Worm (Caenorhabditis elegans): ENCODE results near the gene F41F3.1.
A peak's percentile ranks its signal among the peaks of the same experiment; 100 is the strongest.

Gene F41F3.1

ce11 chrV:4681670-4682069, 27.3 kb downstream of the F41F3.1 start, which contains the start of gene K03B4.4:
TSS of gene K03B4.4 (plus strand) at chrV:4681970.
- TF ChIP-seq cnd-1 (tag; optimal IDR thresholded peaks at IDR 0.05) = no peak
- no peak for TF ChIP-seq sem-2 (GFP tag; optimal IDR thresholded peaks at IDR 0.05)
- TF ChIP-seq sptf-1 (tag; optimal IDR thresholded peaks at IDR 0.05) = no peak
- no peak for TF ChIP-seq unc-62 (GFP tag; optimal IDR thresholded peaks at IDR 0.05)

DNA sequence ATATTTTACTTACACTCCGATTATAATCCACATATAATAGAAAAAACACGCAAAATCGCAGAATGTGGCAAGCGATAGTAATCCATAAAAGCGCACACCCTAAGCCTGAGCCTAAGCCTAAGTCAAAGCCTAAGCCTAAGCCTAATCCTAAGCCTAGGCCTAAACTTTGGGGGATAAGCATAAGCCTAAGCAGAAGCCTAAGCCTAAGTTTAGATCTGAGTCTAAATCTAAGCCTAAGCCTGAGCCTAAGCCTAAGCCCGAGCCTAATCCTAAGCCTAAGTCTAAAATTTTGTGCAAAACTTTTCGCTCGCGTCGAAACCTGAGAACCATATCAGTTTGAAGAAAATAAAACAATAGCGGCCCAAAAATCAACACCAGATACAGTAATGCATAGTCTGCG, 29.8 kb downstream of the F41F3.1 start:
- TF ChIP-seq elt-3 (tag; optimal IDR thresholded peaks at IDR 0.05) = no peak
- TF ChIP-seq elt-1 (tag; optimal IDR thresholded peaks at IDR 0.05; ENCODE audit: borderline replicate concordance, insufficient read depth) = no peak
- no peak for TF ChIP-seq drap-1 (GFP tag; optimal IDR thresholded peaks at IDR 0.05)
- no peak for TF ChIP-seq hlh-1 (tag; optimal IDR thresholded peaks at IDR 0.05)
- no peak for TF ChIP-seq flh-1 (GFP tag; optimal IDR thresholded peaks at IDR 0.05)
- TF ChIP-seq nhr-76 (tag; optimal IDR thresholded peaks at IDR 0.05) = no peak

DNA sequence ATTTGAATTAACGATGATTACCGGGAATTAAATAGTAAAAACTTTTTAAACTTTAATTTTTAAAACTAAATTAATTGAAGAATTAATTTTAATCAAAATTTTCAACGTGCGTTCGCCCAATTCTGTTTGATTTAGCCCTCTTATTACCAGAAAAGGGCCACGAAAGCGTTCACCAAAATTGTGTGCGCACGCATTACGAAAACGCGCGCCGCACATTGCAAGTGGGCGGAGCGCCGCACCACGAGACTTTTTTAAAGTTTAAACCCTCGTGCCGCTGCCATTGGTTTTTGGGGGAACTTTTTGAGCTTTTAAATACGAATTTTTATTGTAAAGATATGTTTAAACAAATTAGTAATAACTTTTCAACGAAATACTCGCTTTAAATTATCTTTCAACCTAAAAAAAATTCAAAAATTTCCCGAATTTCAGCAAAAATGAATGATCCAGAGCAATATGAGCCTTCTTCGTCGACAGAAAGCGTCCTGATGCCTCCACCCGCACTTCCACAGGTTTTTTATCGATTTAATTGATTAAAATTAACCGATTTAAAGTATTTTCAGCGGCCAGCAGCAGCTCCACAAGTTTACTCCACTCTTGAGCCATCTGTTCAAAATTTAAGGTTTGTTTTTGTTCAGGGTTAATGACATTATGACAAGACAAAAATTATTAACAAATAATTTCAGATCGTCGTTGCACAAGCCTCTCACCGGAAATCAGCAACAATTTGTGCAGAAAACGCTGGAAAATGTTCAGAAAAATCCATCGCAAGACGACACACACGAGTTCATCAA, 32.5 kb downstream of the F41F3.1 start, which contains the start of gene taf-10:
Gene taf-10, plus strand, starts transcription at position 424 of the 791 bp plus-strand sequence.
- peak; percentile 1 for TF ChIP-seq hlh-1 (tag; optimal IDR thresholded peaks at IDR 0.05)
- no peak for TF ChIP-seq M03D4.4 (tag; optimal IDR thresholded peaks at IDR 0.05)
- TF ChIP-seq ceh-43 (GFP tag; optimal IDR thresholded peaks at IDR 0.05) = no peak
- no peak for TF ChIP-seq drap-1 (GFP tag; optimal IDR thresholded peaks at IDR 0.05)
- peak; percentile 19 for TF ChIP-seq mep-1 (tag; optimal IDR thresholded peaks at IDR 0.05)
- no peak for TF ChIP-seq lin-32 (GFP tag; optimal IDR thresholded peaks at IDR 0.05)
- TF ChIP-seq unc-120 (tag; optimal IDR thresholded peaks at IDR 0.05; ENCODE audit: poor library complexity, severe bottlenecking) = peak; percentile 75
- peak; percentile 47 for TF ChIP-seq sptf-1 (tag; optimal IDR thresholded peaks at IDR 0.05)
- peak; percentile 27 for TF ChIP-seq nhr-237 (tag; optimal IDR thresholded peaks at IDR 0.05)
- peak; percentile 7 for TF ChIP-seq ces-1 (GFP tag; optimal IDR thresholded peaks at IDR 0.05)
- TF ChIP-seq nhr-2 (tag; optimal IDR thresholded peaks at IDR 0.05) = peak; percentile 8

- TF ChIP-seq unc-120 (tag; optimal IDR thresholded peaks at IDR 0.05; ENCODE audit: poor library complexity, severe bottlenecking) (no peak), ceh-39 (tag; optimal IDR thresholded peaks at IDR 0.05) (no peak), cnd-1 (tag; optimal IDR thresholded peaks at IDR 0.05) (no peak), snpc-4 (tag; optimal IDR thresholded peaks at IDR 0.05) (no peak), flh-1 (GFP tag; optimal IDR thresholded peaks at IDR 0.05) (no peak), ces-1 (GFP tag; optimal IDR thresholded peaks at IDR 0.05) (no peak), nhr-76 (tag; optimal IDR thresholded peaks at IDR 0.05) (no peak), sptf-1 (tag; optimal IDR thresholded peaks at IDR 0.05) (no peak), mep-1 (tag; optimal IDR thresholded peaks at IDR 0.05) (no peak), sem-2 (GFP tag; optimal IDR thresholded peaks at IDR 0.05) (no peak)
Measured at ce11 chrV:4687944-4688505, 33.7 kb downstream of the F41F3.1 start, which contains the start of gene K03B4.2. TSS of gene K03B4.2 (plus strand) at chrV:4687994.

ce11 chrV:4689234-4689633, 34.9 kb downstream of the F41F3.1 start, which contains the start of gene K03B4.1:
TSS of gene K03B4.1 (plus strand) at chrV:4689330.
- TF ChIP-seq elt-1 (tag; optimal IDR thresholded peaks at IDR 0.05; ENCODE audit: borderline replicate concordance, insufficient read depth) (no peak), hlh-1 (tag; optimal IDR thresholded peaks at IDR 0.05) (no peak), nhr-12 (tag; optimal IDR thresholded peaks at IDR 0.05) (no peak), lsy-2 (tag; optimal IDR thresholded peaks at IDR 0.05) (no peak), tbx-8 (GFP tag; optimal IDR thresholded peaks at IDR 0.05) (no peak), elt-3 (tag; optimal IDR thresholded peaks at IDR 0.05) (no peak), nhr-76 (tag; optimal IDR thresholded peaks at IDR 0.05) (no peak), zip-8 (tag; optimal IDR thresholded peaks at IDR 0.05) (no peak), sptf-1 (tag; optimal IDR thresholded peaks at IDR 0.05) (no peak), mep-1 (tag; optimal IDR thresholded peaks at IDR 0.05) (no peak)

ce11 chrV:4691657-4692056, 37.3 kb downstream of the F41F3.1 start:
- TF ChIP-seq bed-3 (GFP tag; optimal IDR thresholded peaks at IDR 0.05) (no peak), unc-120 (tag; optimal IDR thresholded peaks at IDR 0.05; ENCODE audit: poor library complexity, severe bottlenecking) (no peak), ham-2 (GFP tag; optimal IDR thresholded peaks at IDR 0.05) (no peak), M03D4.4 (tag; optimal IDR thresholded peaks at IDR 0.05) (no peak), elt-3 (tag; optimal IDR thresholded peaks at IDR 0.05) (no peak), unc-39 (tag; optimal IDR thresholded peaks at IDR 0.05) (no peak), nhr-28 (tag; optimal IDR thresholded peaks at IDR 0.05) (no peak), sptf-1 (tag; optimal IDR thresholded peaks at IDR 0.05) (no peak), snpc-4 (tag; optimal IDR thresholded peaks at IDR 0.05) (no peak)
